Fruit fly (Drosophila melanogaster): ENCODE results near the gene Ulp1.

Gene Ulp1

dm6 chrX:19159942-19160341 is 48.0 kb downstream of the Ulp1 start (continued):
- no peak for TF ChIP-seq CG15011 (GFP tag; optimal IDR thresholded peaks at IDR 0.05)
- TF ChIP-seq CG15696 (tag; optimal IDR thresholded peaks at IDR 0.05) = no peak
- peak; percentile 20 for TF ChIP-seq gsb-n (tag; optimal IDR thresholded peaks at IDR 0.05)
- no peak for TF ChIP-seq MBD-R2 (GFP tag; IDR thresholded peaks at IDR 0.05)
- TF ChIP-seq gem (tag; optimal IDR thresholded peaks at IDR 0.05) = peak; percentile 69
- no peak for TF ChIP-seq ac (GFP tag; optimal IDR thresholded peaks at IDR 0.05)
- TF ChIP-seq CG4617 (GFP tag; optimal IDR thresholded peaks at IDR 0.05; ENCODE audit: borderline replicate concordance) = no peak
- TF ChIP-seq CG7963 (GFP tag; IDR thresholded peaks at IDR 0.05; ENCODE audit: partially characterized antibody) = no peak
- TF ChIP-seq CG7987 (GFP tag; optimal IDR thresholded peaks at IDR 0.05) = no peak
- TF ChIP-seq lov (optimal IDR thresholded peaks at IDR 0.05) = no peak
- TF ChIP-seq lov (GFP tag; IDR thresholded peaks at IDR 0.05) = no peak
- no peak for TF ChIP-seq sqz (GFP tag; optimal IDR thresholded peaks at IDR 0.05)
- no peak for TF ChIP-seq nerfin-1 (tag; optimal IDR thresholded peaks at IDR 0.05)
- TF ChIP-seq CG10147 (GFP tag; optimal IDR thresholded peaks at IDR 0.05) = no peak
- TF ChIP-seq shn (GFP tag; optimal IDR thresholded peaks at IDR 0.05) = no peak
- no peak for TF ChIP-seq Med (GFP tag)
- no peak for TF ChIP-seq CG7271 (tag; optimal IDR thresholded peaks at IDR 0.05)
- TF ChIP-seq Atf-2 (GFP tag; optimal IDR thresholded peaks at IDR 0.05) = no peak
- TF ChIP-seq CG10979 (tag; optimal IDR thresholded peaks at IDR 0.05) = peak; percentile 59
- TF ChIP-seq CG17612 (GFP tag; IDR thresholded peaks at IDR 0.05) = no peak
- no peak for TF ChIP-seq abd-A (tag; optimal IDR thresholded peaks at IDR 0.05)
- 0 out of 2 replicates have a peak, but pooled peaks have one; percentile 24 for TF ChIP-seq H2.0 (GFP tag; IDR thresholded peaks at IDR 0.05)
- TF ChIP-seq CG10274 (GFP tag; optimal IDR thresholded peaks at IDR 0.05) = peak; percentile 35
- no peak for TF ChIP-seq Mes4 (GFP tag; optimal IDR thresholded peaks at IDR 0.05)
- no peak for TF ChIP-seq CG8089 (GFP tag; optimal IDR thresholded peaks at IDR 0.05)
- TF ChIP-seq Ada2b (GFP tag; IDR thresholded peaks at IDR 0.05) = no peak
- no peak for TF ChIP-seq ham (GFP tag; IDR thresholded peaks at IDR 0.05)
- peak; percentile 50; the same call in 1 of the 2 replicates for TF ChIP-seq Xrp1 (GFP tag; IDR thresholded peaks at IDR 0.05)
- no peak for TF ChIP-seq CG12071 (GFP tag; optimal IDR thresholded peaks at IDR 0.05)
- TF ChIP-seq usp (GFP tag; optimal IDR thresholded peaks at IDR 0.05) = no peak
- no peak for TF ChIP-seq bbx (GFP tag; IDR thresholded peaks at IDR 0.05; ENCODE audit: partially characterized antibody)
- TF ChIP-seq Hr51 (GFP tag; optimal IDR thresholded peaks at IDR 0.05) = peak in 1 of 2 experiments; percentile 26
- peak; percentile 43 for TF ChIP-seq phol (tag; optimal IDR thresholded peaks at IDR 0.05)
- no peak for TF ChIP-seq crol (GFP tag; IDR thresholded peaks at IDR 0.05)
- peak; percentile 55 to 65 for TF ChIP-seq bsh (GFP tag; optimal IDR thresholded peaks at IDR 0.05)
- TF ChIP-seq CG13123 (GFP tag; optimal IDR thresholded peaks at IDR 0.05) = no peak
- no peak for TF ChIP-seq CG7928 (GFP tag; optimal IDR thresholded peaks at IDR 0.05)
- TF ChIP-seq dysf (GFP tag; IDR thresholded peaks at IDR 0.05) = no peak
- TF ChIP-seq cad (GFP tag; optimal IDR thresholded peaks at IDR 0.05) = no peak
- TF ChIP-seq Oaz (GFP tag; IDR thresholded peaks at IDR 0.05) = no peak
- TF ChIP-seq CG14710 (tag; optimal IDR thresholded peaks at IDR 0.05) = peak; percentile 22
- no peak for TF ChIP-seq CG12299 (tag; optimal IDR thresholded peaks at IDR 0.05)
- TF ChIP-seq dmrt11E (tag; optimal IDR thresholded peaks at IDR 0.05) = peak; percentile 62
- TF ChIP-seq Usf (GFP tag; optimal IDR thresholded peaks at IDR 0.05) = no peak
- TF ChIP-seq Poxn (GFP tag; IDR thresholded peaks at IDR 0.05) = no peak
- TF ChIP-seq MESR4 (GFP tag; optimal IDR thresholded peaks at IDR 0.05) = no peak
- TF ChIP-seq ERR (GFP tag; optimal IDR thresholded peaks at IDR 0.05) = no peak
- peak; percentile 22 for TF ChIP-seq twi (tag; optimal IDR thresholded peaks at IDR 0.05)
- TF ChIP-seq Max (GFP tag; optimal IDR thresholded peaks at IDR 0.05) = no peak
- peak; percentile 35 for TF ChIP-seq CG8388 (GFP tag; optimal IDR thresholded peaks at IDR 0.05)
- no peak for TF ChIP-seq CG30020 (tag; optimal IDR thresholded peaks at IDR 0.05)

Measured in whole organism, embryonic.